Worm (Caenorhabditis elegans) whole organism, L2 larva: ENCODE data around the gene srw-38.

ENCODE experiments used
- F13H6.1 ChIP-seq: sonication (generic microtip); optimal IDR thresholded peaks from 2 replicates; lab custom pipeline; 2016; ENCODE audit warnings: missing genetic modification characterization, missing compliant biosample characterization
- ama-1 ChIP-seq: fragments of 150-350 bp; optimal IDR thresholded peaks from 2 replicates; lab custom pipeline; 2018; ENCODE audit warnings: inconsistent platforms
- crh-2 ChIP-seq: sonication (generic microtip); optimal IDR thresholded peaks from 2 replicates; lab custom pipeline; 2017; ENCODE audit warnings: missing biosample characterization, missing genetic modification characterization
- egl-27 ChIP-seq: sonication (generic microtip); optimal IDR thresholded peaks from 3 replicates; lab custom pipeline; 2017; ENCODE audit warnings: missing biosample characterization, missing genetic modification reagents, missing genetic modification characterization
- lin-39 ChIP-seq: fragments of 150-350 bp; optimal IDR thresholded peaks from 2 replicates; lab custom pipeline; 2014; ENCODE audit warnings: missing biosample characterization, missing genetic modification reagents, missing genetic modification characterization
- lsy-2 ChIP-seq, 2 experiments: fragments of 150-350 bp in 1 of 2; sonication (generic microtip) in 1 of 2; optimal IDR thresholded peaks; 2 replicates each; lab custom pipeline; 2014 to 2017; ENCODE audit warnings: missing biosample characterization in 2 of 2, missing genetic modification characterization in 2 of 2
- mbf-1 ChIP-seq: sonication (generic microtip); optimal IDR thresholded peaks from 2 replicates; lab custom pipeline; 2017; ENCODE audit warnings: missing biosample characterization, missing genetic modification characterization
- ztf-4 ChIP-seq: fragments of 150-350 bp; optimal IDR thresholded peaks from 2 replicates; lab custom pipeline; 2014; ENCODE audit warnings: missing biosample characterization, missing genetic modification characterization

DNA sequence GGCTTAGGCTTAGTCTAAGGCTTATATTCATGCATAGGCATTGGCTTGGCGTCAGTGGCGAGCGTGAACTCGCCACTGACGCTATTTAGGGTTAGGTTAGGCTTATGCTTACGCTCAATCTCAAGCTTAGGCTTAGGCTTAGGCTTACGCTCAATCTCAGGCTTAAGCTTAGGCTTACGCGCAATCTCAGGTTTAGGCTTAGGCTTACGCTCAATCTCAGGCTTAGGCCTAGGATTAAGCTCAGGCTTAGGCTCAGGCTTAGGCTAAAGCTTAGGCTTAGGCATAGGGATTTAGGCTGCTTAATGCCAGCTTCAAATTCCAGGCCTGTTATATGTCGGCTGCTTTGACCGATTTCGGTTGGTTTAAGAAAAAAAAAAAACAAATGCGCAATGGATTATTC lies 16.1 kb upstream of the srw-38 start:
- TF ChIP-seq egl-27 (tag; lab: Kevin White, UChicago) (no peak), mbf-1 (tag; lab: Kevin White, UChicago) (no peak), lin-39 (tag; lab: Kevin White, UChicago) (no peak), crh-2 (tag; lab: Kevin White, UChicago) (no peak), F13H6.1 (tag; lab: Kevin White, UChicago) (no peak), ama-1 (lab: Kevin White, UChicago) (no peak), ztf-4 (tag; lab: Kevin White, UChicago) (no peak), lsy-2 (tag; optimal IDR thresholded peaks at IDR 0.05; lab: Kevin White, UChicago) (no peak)
